Worm (Caenorhabditis elegans) whole organism, L2 larva: Measurements from ENCODE around the gene F21C10.13.

Source experiments
- ama-1 ChIP-seq: fragments of 150-350 bp; optimal IDR thresholded peaks from 2 replicates; lab custom pipeline; 2018; ENCODE audit warnings: inconsistent platforms
- skn-1 ChIP-seq: sonication (generic microtip); optimal IDR thresholded peaks from 2 replicates; lab custom pipeline; 2017; ENCODE audit warnings: missing biosample characterization, missing genetic modification characterization

- TF ChIP-seq ama-1 (lab: Kevin White, UChicago), result no peak
- no peak for TF ChIP-seq skn-1 (tag; lab: Kevin White, UChicago)
Measured at ce11 chrV:9143896-9144295, 21.8 kb downstream of the F21C10.13 start.
